Fruit fly (Drosophila melanogaster) S2 (cell line): ENCODE measurements around the gene CG11714.

Experiments used
- CG8478 ChIP-seq: fragments of >200 bp; optimal IDR thresholded peaks from 2 replicates; lab custom pipeline; 2018
- CTCF ChIP-seq, 2 experiments: fragments of >200 bp; optimal IDR thresholded peaks; 2 replicates each; lab custom pipeline; 2018

Gene CG11714

dm6 chr3L:11531300-11531699 lies 8.8 kb upstream of the CG11714 start:
- TF ChIP-seq CG8478 (lab: Kevin White, UChicago) = no peak
- no peak for TF ChIP-seq CTCF (optimal IDR thresholded peaks at IDR 0.05; lab: Kevin White, UChicago)

- TF ChIP-seq CTCF (optimal IDR thresholded peaks at IDR 0.05; lab: Kevin White, UChicago) (no peak), CG8478 (lab: Kevin White, UChicago) (no peak)
These were observed 7.9 kb upstream of the CG11714 start for dm6 chr3L:11530370-11530769.

- TF ChIP-seq CG8478 (lab: Kevin White, UChicago) (no peak), CTCF (optimal IDR thresholded peaks at IDR 0.05; lab: Kevin White, UChicago) (no peak)
These were observed 7.2 kb upstream of the CG11714 start for dm6 chr3L:11529707-11530106.

DNA sequence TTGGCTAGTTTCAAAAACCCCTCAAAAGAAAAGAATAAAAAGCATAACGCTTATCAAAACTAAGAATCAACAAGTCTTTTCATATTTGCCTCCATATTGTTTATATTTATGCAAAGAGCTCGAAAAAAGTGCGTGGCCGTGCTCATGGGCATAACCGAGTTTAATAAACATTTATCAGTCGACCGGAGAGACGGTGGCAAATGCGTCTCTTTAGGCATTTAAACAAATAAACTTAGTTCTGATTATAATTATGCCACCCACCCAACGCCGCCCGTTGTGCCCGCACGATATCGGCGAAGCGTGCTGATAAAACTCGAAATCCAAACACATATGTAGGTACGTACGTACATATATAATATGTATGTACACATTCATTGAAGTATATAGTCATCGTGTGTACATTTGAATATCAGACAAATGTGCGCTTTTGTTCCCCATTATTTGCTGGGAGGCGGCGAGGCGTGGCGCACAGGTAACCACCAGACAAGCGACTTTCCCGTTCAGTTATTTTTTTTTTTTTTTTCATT lies 5.9 kb upstream of the CG11714 start:
- no peak for TF ChIP-seq CTCF (optimal IDR thresholded peaks at IDR 0.05; lab: Kevin White, UChicago)
- no peak for TF ChIP-seq CG8478 (lab: Kevin White, UChicago)

dm6 chr3L:11526644-11527184 lies 4.2 kb upstream of the CG11714 start:
- TF ChIP-seq CTCF (optimal IDR thresholded peaks at IDR 0.05; lab: Kevin White, UChicago) (no peak), CG8478 (lab: Kevin White, UChicago) (no peak)

DNA sequence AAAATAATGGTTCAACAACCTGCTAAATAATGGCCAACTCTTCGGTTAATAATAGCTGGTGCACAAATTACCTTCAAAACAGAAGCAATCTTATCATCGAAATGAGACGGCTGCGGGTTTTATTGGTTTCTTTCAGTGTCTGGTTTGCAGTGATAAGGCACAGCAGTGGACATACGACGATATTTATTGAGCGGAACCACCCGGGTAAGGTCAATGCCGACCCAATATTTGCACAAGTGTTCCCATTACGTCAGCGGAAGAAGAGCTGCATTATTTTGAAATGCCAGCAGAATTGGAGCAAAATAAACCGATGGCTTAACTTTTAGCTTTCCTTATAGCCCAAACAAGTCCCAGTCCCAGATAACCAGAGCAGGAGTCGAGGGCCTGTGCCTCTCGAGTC lies 3.3 kb upstream of the CG11714 start:
- TF ChIP-seq CTCF (optimal IDR thresholded peaks at IDR 0.05; lab: Kevin White, UChicago) (no peak), CG8478 (lab: Kevin White, UChicago) (no peak)

- TF ChIP-seq CTCF (optimal IDR thresholded peaks at IDR 0.05; lab: Kevin White, UChicago) (peak; percentile 74 to 75), CG8478 (lab: Kevin White, UChicago) (no peak)
These were observed 773 bp upstream of the CG11714 start for dm6 chr3L:11523286-11523685.

DNA sequence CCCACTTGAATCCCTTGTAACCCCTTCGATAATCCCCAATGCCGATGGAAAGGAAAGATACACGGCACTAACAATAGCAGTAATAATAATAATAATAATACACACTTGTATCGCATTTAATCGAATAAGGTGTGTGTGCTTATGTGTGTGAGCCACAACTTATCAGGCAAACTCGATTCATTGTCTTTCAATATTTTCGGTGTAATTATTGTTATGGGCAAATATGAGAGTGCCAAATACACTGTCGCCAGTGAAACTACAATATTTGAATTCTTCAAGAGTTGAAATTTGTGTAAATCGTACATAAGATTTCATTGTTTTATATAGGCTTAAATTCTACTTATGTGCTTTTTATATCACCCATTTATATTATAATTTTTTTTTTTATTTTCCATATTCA lies 6.3 kb downstream of the CG11714 start:
- TF ChIP-seq CG8478 (lab: Kevin White, UChicago) (no peak), CTCF (optimal IDR thresholded peaks at IDR 0.05; lab: Kevin White, UChicago) (no peak)

DNA sequence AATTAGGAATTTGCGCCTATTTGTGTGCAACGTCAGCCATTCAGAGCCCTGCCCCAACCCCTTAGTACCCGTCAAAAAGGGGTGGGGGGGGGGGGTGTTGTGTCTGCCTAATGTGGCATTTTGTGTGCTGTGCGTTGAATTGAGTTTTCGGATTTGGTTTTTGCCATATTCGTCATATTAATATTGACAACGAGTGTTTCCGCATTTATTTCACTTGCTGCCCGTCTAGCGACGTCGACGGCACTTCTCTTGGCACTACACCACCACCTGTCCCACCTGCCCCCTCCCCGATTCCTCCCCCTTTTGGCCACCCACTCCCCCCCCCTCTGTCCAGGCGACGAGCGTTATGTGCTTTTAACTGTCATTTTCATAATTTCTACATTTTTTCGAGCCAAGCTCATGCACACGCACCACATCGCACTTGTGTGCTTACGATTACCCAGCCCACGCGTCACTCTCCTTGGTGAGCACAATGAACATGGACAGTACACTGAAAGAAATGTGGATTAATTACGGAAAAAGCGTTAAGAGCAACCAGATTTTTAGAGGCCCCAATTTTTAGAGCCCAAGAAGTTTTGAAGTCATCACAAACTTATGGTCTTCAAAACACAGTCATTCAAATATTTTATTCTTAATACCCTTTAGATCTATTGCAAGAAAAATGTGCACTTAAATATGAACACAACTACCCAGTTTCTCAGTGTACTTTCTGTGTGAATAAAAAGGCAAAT lies 7.0 kb downstream of the CG11714 start:
- TF ChIP-seq CG8478 (lab: Kevin White, UChicago) = no peak
- TF ChIP-seq CTCF (optimal IDR thresholded peaks at IDR 0.05; lab: Kevin White, UChicago) = no peak

DNA sequence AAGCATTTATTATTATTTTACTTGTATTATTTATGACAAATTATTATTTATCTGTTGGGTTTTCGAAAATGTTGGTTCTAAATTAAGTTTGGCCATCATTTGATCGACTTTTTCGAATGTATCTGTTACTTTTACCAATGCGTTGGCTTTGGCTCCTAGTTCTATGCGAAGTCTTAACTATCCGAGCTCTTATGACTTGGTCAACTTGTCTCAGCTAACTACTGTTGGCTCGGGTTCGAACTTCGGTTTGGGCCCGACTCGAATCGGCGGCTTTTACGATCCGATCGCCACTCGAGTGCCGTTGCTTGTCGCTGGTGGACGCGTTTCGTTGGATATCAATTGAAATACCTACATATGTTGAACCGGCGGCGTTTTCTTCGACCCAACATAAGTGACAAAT lies 9.1 kb downstream of the CG11714 start, which contains the start of gene CG7512:
Gene CG7512 (plus strand): TSS at position 301 of the 400 bp plus-strand sequence.
- TF ChIP-seq CTCF (optimal IDR thresholded peaks at IDR 0.05; lab: Kevin White, UChicago) = no peak
- TF ChIP-seq CG8478 (lab: Kevin White, UChicago) = no peak

- TF ChIP-seq CG8478 (lab: Kevin White, UChicago) (no peak), CTCF (optimal IDR thresholded peaks at IDR 0.05; lab: Kevin White, UChicago) (no peak)
These were observed 10.6 kb downstream of the CG11714 start, which contains the start of gene Sgs3 for dm6 chr3L:11511921-11512320. Sgs3 (plus strand) TSS chr3L:11512221.

DNA sequence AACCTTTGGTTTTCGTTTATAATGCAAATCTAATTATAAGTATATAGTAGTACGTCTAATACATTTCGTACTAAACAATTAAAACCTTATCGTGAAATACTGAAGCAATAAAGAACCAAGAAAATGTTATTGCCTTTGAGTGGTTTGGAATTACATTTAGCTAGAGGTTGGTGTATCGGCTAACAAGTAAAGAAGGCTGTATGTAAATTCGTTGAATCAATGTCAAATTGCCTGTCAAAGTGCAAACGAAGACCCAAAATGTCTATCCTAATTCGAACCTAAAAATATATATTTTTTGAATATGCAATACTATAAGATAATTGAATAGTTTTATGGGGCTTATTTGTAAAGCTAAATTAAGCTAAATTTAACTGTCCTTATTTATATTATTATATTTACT lies 11.3 kb downstream of the CG11714 start:
- TF ChIP-seq CG8478 (lab: Kevin White, UChicago) (no peak), CTCF (optimal IDR thresholded peaks at IDR 0.05; lab: Kevin White, UChicago) (peak; percentile 30 to 62)

DNA sequence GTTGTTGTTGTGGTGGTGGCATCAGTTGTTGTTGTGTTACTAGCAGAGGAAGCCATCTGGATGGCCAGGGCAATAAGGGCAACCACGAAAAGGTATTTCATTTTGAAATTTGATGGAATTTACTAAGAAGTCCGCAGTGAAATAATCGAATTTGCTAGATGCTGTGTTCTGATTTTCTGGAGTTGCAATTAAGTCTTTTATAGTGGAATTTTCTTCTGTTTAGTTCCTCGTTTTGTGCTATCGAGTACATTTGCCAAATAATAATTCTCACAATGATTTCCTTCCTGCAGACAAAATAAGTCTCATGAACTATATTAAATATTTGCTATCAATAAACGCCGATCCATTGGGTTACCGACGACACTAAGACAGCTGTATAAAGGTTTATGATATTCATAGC lies 12.0 kb downstream of the CG11714 start, which contains the start of gene CG33272:
Gene CG33272 (minus strand): TSS at position 101 of the 400 bp plus-strand sequence.
- TF ChIP-seq CTCF (optimal IDR thresholded peaks at IDR 0.05; lab: Kevin White, UChicago) (no peak), CG8478 (lab: Kevin White, UChicago) (no peak)

dm6 chr3L:11509294-11509911 lies 13.1 kb downstream of the CG11714 start, which contains the start of the genes Sgs8 and Sgs7:
Sgs8 (minus strand) TSS chr3L:11509394.
Sgs7 (plus strand) TSS chr3L:11509861.
- TF ChIP-seq CG8478 (lab: Kevin White, UChicago) (no peak), CTCF (optimal IDR thresholded peaks at IDR 0.05; lab: Kevin White, UChicago) (no peak)

DNA sequence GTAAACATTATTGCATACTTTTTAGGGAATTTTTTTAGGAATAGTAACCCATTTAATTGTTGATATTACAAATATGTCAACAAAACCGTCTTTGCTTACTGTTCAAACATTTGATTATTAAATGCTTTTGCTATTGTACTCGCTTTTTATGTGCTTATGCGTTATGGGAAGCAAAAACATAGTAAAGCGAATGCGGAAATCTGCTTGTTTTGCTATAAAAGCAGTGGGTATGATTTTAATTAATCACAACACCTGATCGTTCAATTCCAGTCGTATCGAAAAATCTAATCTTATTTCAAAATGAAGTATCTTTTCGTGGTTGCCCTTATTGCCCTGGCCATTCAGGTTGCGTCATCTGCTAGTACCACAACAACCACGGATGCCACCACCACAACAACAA lies 14.2 kb downstream of the CG11714 start, which contains the start of gene CG33500:
Gene CG33500 (plus strand): TSS at position 301 of the 400 bp plus-strand sequence.
- TF ChIP-seq CG8478 (lab: Kevin White, UChicago) (no peak), CTCF (optimal IDR thresholded peaks at IDR 0.05; lab: Kevin White, UChicago) (no peak)
